Worm (Caenorhabditis elegans) whole organism, early embryonic: ENCODE data around the gene lec-9.
"Not testable (repeated sequence)": the region's sequence is repeated elsewhere in the genome, so short reads cannot be mapped to it uniquely, and the experiment has no call there.

Experiments used
- F13C5.2 ChIP-seq: sonication (generic microtip); optimal IDR thresholded peaks from 2 replicates; lab custom pipeline; 2017; ENCODE audit warnings: mild to moderate bottlenecking, missing genetic modification characterization, inconsistent platforms, missing compliant biosample characterization
- ama-1 ChIP-seq: fragments of 150-350 bp; optimal IDR thresholded peaks from 2 replicates; lab custom pipeline; 2014
- ceh-13 ChIP-seq: fragments of 200-800 bp; sonication (Bioruptor generic); optimal IDR thresholded peaks from 2 replicates; lab custom pipeline; 2018; ENCODE audit warnings: mild to moderate bottlenecking, missing genetic modification characterization, missing compliant biosample characterization
- ceh-36 ChIP-seq: sonication (generic microtip); optimal IDR thresholded peaks from 2 replicates; lab custom pipeline; 2016; ENCODE audit warnings: missing genetic modification characterization, inconsistent platforms, missing compliant biosample characterization
- ets-7 ChIP-seq: sonication (generic microtip); optimal IDR thresholded peaks from 2 replicates; lab custom pipeline; 2016; ENCODE audit warnings: missing genotype, missing genetic modification characterization, missing compliant biosample characterization
- flt-1 ChIP-seq: fragments of 200-800 bp; sonication (Bioruptor generic); IDR thresholded peaks from 2 replicates; pipeline ENCODE4 v1.3.6; 2022; ENCODE audit warnings: missing genetic modification characterization, missing compliant biosample characterization
- hmbx-1 ChIP-seq: sonication (generic microtip); optimal IDR thresholded peaks from 2 replicates; lab custom pipeline; 2016; ENCODE audit warnings: mild to moderate bottlenecking, missing genetic modification characterization, missing compliant biosample characterization
- hmg-4 ChIP-seq: fragments of 200-800 bp; sonication (Bioruptor generic); optimal IDR thresholded peaks from 2 replicates; lab custom pipeline; 2018; ENCODE audit warnings: mild to moderate bottlenecking, missing genetic modification characterization, missing compliant biosample characterization
- hnd-1 ChIP-seq: sonication (generic microtip); optimal IDR thresholded peaks from 2 replicates; lab custom pipeline; 2016; ENCODE audit warnings: missing genetic modification characterization, missing compliant biosample characterization
- sea-1 ChIP-seq: fragments of 200-800 bp; sonication (Bioruptor generic); conservative IDR thresholded peaks from 2 replicates; pipeline ENCODE4 v1.3.6; 2022; ENCODE audit warnings: missing genetic modification characterization, missing compliant biosample characterization
- tbx-11 ChIP-seq: fragments of 200-800 bp; sonication (Bioruptor generic); IDR thresholded peaks from 2 replicates; pipeline ENCODE4 v1.3.6; 2022; ENCODE audit warnings: missing genetic modification characterization, missing compliant biosample characterization
- tbx-37 ChIP-seq: fragments of 200-800 bp; sonication (Bioruptor generic); conservative IDR thresholded peaks from 2 replicates; pipeline ENCODE4 v1.3.6; 2022; ENCODE audit warnings: missing genetic modification reagents, missing genetic modification characterization, missing compliant biosample characterization
- tra-4 ChIP-seq: sonication (generic microtip); optimal IDR thresholded peaks from 2 replicates; lab custom pipeline; 2017; ENCODE audit warnings: missing genetic modification characterization, missing compliant biosample characterization

- TF ChIP-seq ceh-13 (GFP tag; lab: Kevin White, UChicago); sea-1 (GFP tag; lab: Robert Waterston, UW); tra-4 (tag; lab: Kevin White, UChicago); ama-1 (lab: Kevin White, UChicago); hmg-4 (GFP tag; lab: Kevin White, UChicago); tbx-11; tbx-37 (GFP tag; lab: Robert Waterston, UW); ets-7 (tag; lab: Kevin White, UChicago); ceh-36; F13C5.2 (tag; lab: Kevin White, UChicago); flt-1 (GFP tag; lab: Robert Waterston, UW); hmbx-1; hnd-1 (tag; lab: Kevin White, UChicago): not testable (repeated sequence)
Observed at ce11 chrX:17649380-17649779, 49.1 kb downstream of the lec-9 start, which contains the start of gene tmem-218.
